Worm (Caenorhabditis elegans) whole organism, L2 larva: ENCODE data around the gene aaim-1.

Experiments used
- C34F6.9 ChIP-seq: fragments of 150-350 bp; optimal IDR thresholded peaks from 2 replicates; lab custom pipeline; 2014; ENCODE audit warnings: missing biosample characterization, missing genetic modification characterization
- F13H6.1 ChIP-seq: sonication (generic microtip); optimal IDR thresholded peaks from 2 replicates; lab custom pipeline; 2016; ENCODE audit warnings: missing genetic modification characterization, missing compliant biosample characterization
- R02D3.7 ChIP-seq: fragments of 150-350 bp; optimal IDR thresholded peaks from 2 replicates; lab custom pipeline; 2014; ENCODE audit warnings: missing biosample characterization, missing genetic modification characterization
- Y55F3AM.14 ChIP-seq: fragments of 200-800 bp; sonication (Bioruptor generic); optimal IDR thresholded peaks from 2 replicates; lab custom pipeline; 2018; ENCODE audit warnings: mild to moderate bottlenecking, missing genetic modification characterization, missing compliant biosample characterization
- ZK546.5 ChIP-seq: sonication (generic microtip); optimal IDR thresholded peaks from 2 replicates; lab custom pipeline; 2017; ENCODE audit warnings: missing biosample characterization, missing genetic modification characterization
- alr-1 ChIP-seq: fragments of 150-350 bp; optimal IDR thresholded peaks from 2 replicates; lab custom pipeline; 2014; ENCODE audit warnings: missing biosample characterization, missing genetic modification characterization
- aly-2 ChIP-seq: fragments of 150-350 bp; optimal IDR thresholded peaks from 2 replicates; lab custom pipeline; 2014; ENCODE audit warnings: missing biosample characterization, missing genetic modification characterization
- ama-1 ChIP-seq: fragments of 150-350 bp; optimal IDR thresholded peaks from 2 replicates; lab custom pipeline; 2018; ENCODE audit warnings: inconsistent platforms
- blmp-1 ChIP-seq: sonication (generic microtip); optimal IDR thresholded peaks from 2 replicates; lab custom pipeline; 2017; ENCODE audit warnings: missing genetic modification characterization, mild to moderate bottlenecking, missing compliant biosample characterization, antibody characterized with exemption, moderate library complexity; ENCODE audit not compliant: insufficient read depth
- ceh-16 ChIP-seq: fragments of 150-350 bp; optimal IDR thresholded peaks from 2 replicates; lab custom pipeline; 2014; ENCODE audit warnings: missing biosample characterization, missing genetic modification characterization
- ceh-82 ChIP-seq: fragments of 150-350 bp; optimal IDR thresholded peaks from 2 replicates; lab custom pipeline; 2014; ENCODE audit warnings: missing biosample characterization, missing genetic modification characterization
- dmd-4 ChIP-seq: sonication (generic microtip); optimal IDR thresholded peaks from 2 replicates; lab custom pipeline; 2017; ENCODE audit warnings: missing biosample characterization, missing genetic modification characterization
- elt-1 ChIP-seq: fragments of 150-350 bp; optimal IDR thresholded peaks from 2 replicates; lab custom pipeline; 2014; ENCODE audit warnings: missing biosample characterization, missing genetic modification characterization
- elt-3 ChIP-seq: sonication (generic microtip); optimal IDR thresholded peaks from 2 replicates; lab custom pipeline; 2017; ENCODE audit warnings: missing biosample characterization, missing genetic modification characterization
- fos-1 ChIP-seq: fragments of 150-350 bp; optimal IDR thresholded peaks from 2 replicates; lab custom pipeline; 2014; ENCODE audit warnings: missing biosample characterization, missing genetic modification characterization
- gmeb-1 ChIP-seq: fragments of 150-350 bp; optimal IDR thresholded peaks from 2 replicates; lab custom pipeline; 2014; ENCODE audit warnings: missing biosample characterization, missing genetic modification characterization
- lin-11 ChIP-seq: fragments of 150-350 bp; sonication (generic microtip); optimal IDR thresholded peaks from 2 replicates; lab custom pipeline; 2014; ENCODE audit warnings: missing biosample characterization, missing genetic modification characterization, inconsistent platforms, mixed read lengths
- lin-13 ChIP-seq: fragments of 150-350 bp; optimal IDR thresholded peaks from 2 replicates; lab custom pipeline; 2014; ENCODE audit warnings: missing biosample characterization, missing genetic modification reagents, missing genetic modification characterization
- lin-39 ChIP-seq: fragments of 150-350 bp; optimal IDR thresholded peaks from 2 replicates; lab custom pipeline; 2014; ENCODE audit warnings: missing biosample characterization, missing genetic modification reagents, missing genetic modification characterization
- lsy-2 ChIP-seq, 2 experiments: fragments of 150-350 bp in 1 of 2; sonication (generic microtip) in 1 of 2; optimal IDR thresholded peaks; 2 replicates each; lab custom pipeline; 2014 to 2017; ENCODE audit warnings: missing biosample characterization in 2 of 2, missing genetic modification characterization in 2 of 2
- mab-5 ChIP-seq: fragments of 150-350 bp; optimal IDR thresholded peaks from 2 replicates; lab custom pipeline; 2014; ENCODE audit warnings: missing biosample characterization, missing genetic modification characterization
- mbf-1 ChIP-seq: sonication (generic microtip); optimal IDR thresholded peaks from 2 replicates; lab custom pipeline; 2017; ENCODE audit warnings: missing biosample characterization, missing genetic modification characterization
- mdl-1 ChIP-seq, 2 experiments: fragments of 150-350 bp in 1 of 2; sonication (generic microtip) in 1 of 2; optimal IDR thresholded peaks; 2 replicates each; lab custom pipeline; 2017; ENCODE audit warnings: missing biosample characterization in 2 of 2, missing genetic modification characterization in 2 of 2
- nhr-11 ChIP-seq: fragments of 150-350 bp; optimal IDR thresholded peaks from 2 replicates; lab custom pipeline; 2014; ENCODE audit warnings: missing biosample characterization, missing genetic modification characterization
- nhr-12 ChIP-seq: fragments of 150-350 bp; optimal IDR thresholded peaks from 2 replicates; lab custom pipeline; 2014; ENCODE audit warnings: missing biosample characterization, missing genetic modification characterization
- nhr-129 ChIP-seq: fragments of 150-350 bp; optimal IDR thresholded peaks from 2 replicates; lab custom pipeline; 2014; ENCODE audit warnings: missing biosample characterization, missing genetic modification characterization
- nhr-21 ChIP-seq: fragments of 150-350 bp; optimal IDR thresholded peaks from 2 replicates; lab custom pipeline; 2014; ENCODE audit warnings: missing biosample characterization, missing genetic modification characterization
- nhr-237 ChIP-seq: fragments of 150-350 bp; optimal IDR thresholded peaks from 2 replicates; lab custom pipeline; 2014; ENCODE audit warnings: missing biosample characterization, missing genetic modification characterization
- nhr-6 ChIP-seq: fragments of 150-350 bp; optimal IDR thresholded peaks from 2 replicates; lab custom pipeline; 2014; ENCODE audit warnings: missing biosample characterization, missing genetic modification characterization
- nhr-77 ChIP-seq: fragments of 150-350 bp; optimal IDR thresholded peaks from 2 replicates; lab custom pipeline; 2014; ENCODE audit warnings: missing biosample characterization, missing genetic modification characterization
- sem-4 ChIP-seq: fragments of 150-350 bp; optimal IDR thresholded peaks from 2 replicates; lab custom pipeline; 2014; ENCODE audit warnings: missing biosample characterization, missing genetic modification reagents, missing genetic modification characterization
- sma-9 ChIP-seq, 2 experiments: fragments of 150-350 bp in 1 of 2; sonication (generic microtip) in 1 of 2; optimal IDR thresholded peaks; 2 replicates each; lab custom pipeline; 2014 to 2016; ENCODE audit warnings: missing genetic modification characterization in 2 of 2, mild to moderate bottlenecking in 1 of 2, missing biosample characterization in 1 of 2, missing compliant biosample characterization in 1 of 2, missing genetic modification reagents in 1 of 2, moderate library complexity in 1 of 2
- unc-55 ChIP-seq: fragments of 150-350 bp; sonication (generic microtip); optimal IDR thresholded peaks from 3 replicates; lab custom pipeline; 2014; ENCODE audit warnings: missing biosample characterization, missing genetic modification reagents, missing genetic modification characterization
- zag-1 ChIP-seq: fragments of 150-350 bp; optimal IDR thresholded peaks from 2 replicates; lab custom pipeline; 2014; ENCODE audit warnings: missing biosample characterization, missing genetic modification characterization
- ztf-1 ChIP-seq: fragments of 200-800 bp; sonication (Bioruptor generic); conservative IDR thresholded peaks from 2 replicates; pipeline ENCODE4 v1.3.6; 2022; ENCODE audit warnings: missing genetic modification characterization, missing compliant biosample characterization
- ztf-11 ChIP-seq: sonication (generic microtip); optimal IDR thresholded peaks from 2 replicates; lab custom pipeline; 2017; ENCODE audit warnings: missing biosample characterization, missing genetic modification characterization

Gene aaim-1

DNA sequence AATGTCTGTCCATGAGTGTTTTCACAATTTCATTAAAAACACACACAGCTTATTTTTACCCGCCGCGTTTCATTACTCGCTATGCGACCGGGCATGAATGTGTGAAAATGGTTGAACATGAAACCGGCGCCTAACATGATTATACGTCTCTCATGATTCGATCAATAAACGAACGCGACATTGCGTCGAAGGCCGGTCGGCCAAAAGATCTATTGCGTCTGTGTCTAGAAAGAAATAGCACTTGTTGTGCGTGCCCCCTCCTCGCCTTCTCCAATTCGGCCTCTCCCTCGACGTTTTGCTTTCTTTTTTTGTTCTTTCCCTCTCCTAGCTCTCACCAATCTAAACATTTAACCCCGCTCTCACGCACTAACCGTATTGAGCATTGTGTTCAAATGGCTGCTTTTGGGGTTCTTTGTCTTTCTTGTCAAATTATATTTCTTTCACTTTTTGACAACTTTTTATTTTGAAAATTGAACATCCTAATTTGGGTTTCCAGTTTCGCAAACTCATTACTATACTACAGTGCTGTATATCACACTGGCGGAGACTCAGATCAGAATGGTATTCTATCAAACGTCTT, 11.1 kb downstream of the aaim-1 start:
- no peak for TF ChIP-seq nhr-237 (tag; lab: Kevin White, UChicago)
- peak; percentile 43 for TF ChIP-seq nhr-129 (tag; lab: Kevin White, UChicago)
- peak; percentile 30 for TF ChIP-seq C34F6.9
- TF ChIP-seq nhr-6, result no peak
- TF ChIP-seq ztf-11, result no peak
- no peak for TF ChIP-seq nhr-11 (tag; lab: Kevin White, UChicago)
- TF ChIP-seq lin-39 (tag; lab: Kevin White, UChicago), result no peak
- TF ChIP-seq blmp-1 (tag; lab: Kevin White, UChicago), result peak; percentile 4
- no peak for TF ChIP-seq dmd-4 (tag; lab: Kevin White, UChicago)
- TF ChIP-seq, all 48 proteins: peak for 3

DNA sequence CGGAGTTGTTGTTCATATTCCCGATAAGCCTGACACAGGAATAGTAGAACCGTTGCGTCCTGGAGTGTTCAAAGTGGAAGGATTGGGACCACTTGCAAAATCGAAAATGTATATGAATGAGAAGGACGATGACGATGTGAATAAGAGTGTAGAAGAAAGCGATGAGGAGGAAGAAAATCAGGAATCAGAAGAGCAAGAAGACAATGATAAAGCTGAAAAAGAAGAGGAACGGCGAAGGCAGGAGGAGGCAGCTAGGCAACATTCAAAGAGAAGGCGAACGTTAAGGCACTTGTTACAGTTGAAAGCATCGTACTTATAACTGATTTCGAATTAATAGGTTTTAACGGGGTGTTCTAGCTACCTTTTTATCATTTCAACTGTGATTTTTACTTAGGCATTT, 18.6 kb downstream of the aaim-1 start:
- TF ChIP-seq nhr-12 (no peak), F13H6.1 (tag; lab: Kevin White, UChicago) (no peak), ZK546.5 (no peak), nhr-129 (tag; lab: Kevin White, UChicago) (no peak), fos-1 (no peak), C34F6.9 (no peak), mab-5 (tag; lab: Kevin White, UChicago) (no peak), aly-2 (tag; lab: Kevin White, UChicago) (no peak), nhr-21 (tag; lab: Kevin White, UChicago) (no peak), zag-1 (tag; lab: Kevin White, UChicago) (no peak), Y55F3AM.14 (GFP tag; lab: Kevin White, UChicago) (no peak), unc-55 (GFP tag; lab: Kevin White, UChicago) (no peak), mbf-1 (tag; lab: Kevin White, UChicago) (no peak), elt-1 (tag; lab: Kevin White, UChicago) (no peak), sem-4 (tag; lab: Kevin White, UChicago) (no peak), ceh-82 (tag; lab: Kevin White, UChicago) (no peak), dmd-4 (tag; lab: Kevin White, UChicago) (no peak), sma-9 (GFP tag; optimal IDR thresholded peaks at IDR 0.05; lab: Kevin White, UChicago) (no peak), sma-9 (tag; optimal IDR thresholded peaks at IDR 0.05; lab: Kevin White, UChicago) (no peak), nhr-11 (tag; lab: Kevin White, UChicago) (no peak), ztf-11 (no peak)

DNA sequence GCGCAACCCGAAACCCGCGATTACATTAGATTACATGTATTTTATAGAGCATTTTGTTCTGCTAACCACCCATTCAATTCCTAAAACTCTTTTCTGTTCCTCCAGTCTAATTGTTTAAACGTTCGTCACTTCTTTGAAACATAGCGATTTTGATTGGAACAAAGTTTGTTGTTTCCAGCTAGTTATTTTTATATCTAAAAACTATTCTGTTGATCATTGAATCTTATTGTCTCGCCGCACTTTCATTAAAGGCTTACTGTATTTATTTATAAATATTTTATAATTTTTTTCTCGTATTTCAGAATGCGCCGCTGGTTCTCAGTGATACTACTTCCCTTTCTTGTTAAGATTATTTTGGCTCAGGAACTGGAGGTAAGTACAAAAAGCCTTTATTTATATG, 19.5 kb downstream of the aaim-1 start, which contains the start of gene T14E8.2:
T14E8.2 (plus strand) TSS at position 301 of the 400 bp plus-strand sequence.
- TF ChIP-seq nhr-77 (tag; lab: Kevin White, UChicago), result no peak
- no peak for TF ChIP-seq sem-4 (tag; lab: Kevin White, UChicago)
- no peak for TF ChIP-seq ama-1
- TF ChIP-seq mdl-1 (tag; optimal IDR thresholded peaks at IDR 0.05; lab: Kevin White, UChicago), result no peak
- no peak for TF ChIP-seq lin-11 (tag; lab: Kevin White, UChicago)
- no peak for TF ChIP-seq ZK546.5
- TF ChIP-seq elt-1 (tag; lab: Kevin White, UChicago), result no peak
- TF ChIP-seq lin-13 (GFP tag; lab: Kevin White, UChicago), result no peak
- no peak for TF ChIP-seq lsy-2 (tag; optimal IDR thresholded peaks at IDR 0.05; lab: Kevin White, UChicago)
- TF ChIP-seq F13H6.1 (tag; lab: Kevin White, UChicago), result no peak
- no peak for TF ChIP-seq dmd-4 (tag; lab: Kevin White, UChicago)
- TF ChIP-seq, all 48 proteins: peak for 0

DNA sequence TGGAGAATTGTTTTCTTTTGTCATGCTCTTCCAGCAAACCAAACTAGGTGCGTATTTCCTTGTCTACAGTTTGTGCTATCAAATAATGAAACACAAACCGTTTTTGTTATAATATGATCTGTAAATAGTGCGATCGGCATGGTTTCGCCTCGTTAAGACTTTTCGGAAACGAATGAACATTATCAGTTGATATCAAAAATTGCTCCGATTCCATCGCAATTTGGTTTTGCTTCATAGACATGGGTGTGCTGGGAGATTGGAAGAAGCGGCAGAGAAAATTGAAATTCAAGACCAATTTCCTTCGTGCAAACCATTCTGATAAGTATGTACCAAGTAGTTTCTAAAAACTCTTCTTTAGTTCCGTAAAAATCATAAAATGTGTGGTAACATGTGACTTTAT, 24.2 kb downstream of the aaim-1 start:
- TF ChIP-seq fos-1 (peak; percentile 56), sma-9 (GFP tag; optimal IDR thresholded peaks at IDR 0.05; lab: Kevin White, UChicago) (peak; percentile 11), sma-9 (tag; optimal IDR thresholded peaks at IDR 0.05; lab: Kevin White, UChicago) (no peak), elt-3 (tag; lab: Kevin White, UChicago) (no peak)

DNA sequence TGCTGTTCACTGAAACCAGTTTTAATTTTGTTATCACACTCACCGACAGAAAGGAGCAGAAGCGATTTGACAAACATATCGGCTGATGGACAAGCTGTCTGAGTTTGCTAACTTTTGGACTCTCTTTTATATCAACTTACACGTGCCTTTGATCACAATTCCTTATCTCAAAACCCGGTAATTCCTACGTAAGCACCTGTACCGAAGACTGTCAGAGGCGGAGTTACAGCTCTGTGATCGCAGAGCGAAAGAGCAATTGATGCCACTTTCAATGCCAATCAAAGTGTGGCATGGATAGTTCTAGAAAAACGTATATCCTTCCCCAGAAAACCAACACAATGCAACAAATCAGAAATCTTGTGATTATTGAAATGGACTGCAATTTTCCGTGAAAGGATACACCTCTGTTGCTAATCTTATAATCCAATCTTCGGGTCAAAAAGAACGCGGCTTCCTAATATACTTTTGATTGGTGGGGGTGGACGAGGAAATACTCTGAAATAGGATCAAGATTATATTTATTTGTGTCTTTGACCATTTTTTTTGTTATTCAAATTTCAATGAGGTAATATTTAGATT, 25.4 kb downstream of the aaim-1 start, which contains the start of gene ilys-5:
ilys-5 (minus strand) TSS at position 140 of the 579 bp plus-strand sequence.
- no peak for TF ChIP-seq elt-3 (tag; lab: Kevin White, UChicago)
- TF ChIP-seq zag-1 (tag; lab: Kevin White, UChicago), result no peak
- TF ChIP-seq mdl-1 (tag; optimal IDR thresholded peaks at IDR 0.05; lab: Kevin White, UChicago), result no peak
- no peak for TF ChIP-seq alr-1
- TF ChIP-seq ceh-82 (tag; lab: Kevin White, UChicago), result no peak
- no peak for TF ChIP-seq R02D3.7 (tag; lab: Kevin White, UChicago)
- TF ChIP-seq ztf-1 (GFP tag; lab: Robert Waterston, UW), result no peak
- peak; percentile 68 for TF ChIP-seq sma-9 (GFP tag; optimal IDR thresholded peaks at IDR 0.05; lab: Kevin White, UChicago)
- TF ChIP-seq sma-9 (tag; optimal IDR thresholded peaks at IDR 0.05; lab: Kevin White, UChicago), result no peak
- TF ChIP-seq fos-1, result peak; percentile 26
- TF ChIP-seq gmeb-1, result no peak
- no peak for TF ChIP-seq ceh-16 (tag; lab: Kevin White, UChicago)
- TF ChIP-seq elt-1 (tag; lab: Kevin White, UChicago), result no peak
